Fruit fly (Drosophila melanogaster) whole organism, pupa: ENCODE results near the gene Snr1.

ENCODE experiments used
- CG10348 ChIP-seq: fragments of 200-800 bp; sonication (Bioruptor generic); IDR thresholded peaks from 2 replicates; pipeline ENCODE4 v1.3.6; 2022; ENCODE audit warnings: missing biosample characterization, missing genetic modification characterization
- CG12605 ChIP-seq: fragments of 200-800 bp; sonication (Bioruptor generic); IDR thresholded peaks from 2 replicates; pipeline ENCODE4 v1.3.6; 2022; ENCODE audit warnings: missing biosample characterization, missing genetic modification characterization
- Ets98B ChIP-seq: fragments of 200-800 bp; sonication (Bioruptor generic); IDR thresholded peaks from 2 replicates; pipeline ENCODE4 v1.3.6; 2022; ENCODE audit warnings: missing biosample characterization, missing genetic modification characterization
- fd96Ca ChIP-seq: fragments of 200-800 bp; sonication (Bioruptor generic); IDR thresholded peaks from 3 replicates; pipeline ENCODE4 v1.3.6; 2022; ENCODE audit warnings: missing biosample characterization, missing genetic modification characterization
- gl ChIP-seq: fragments of 200-800 bp; sonication (Bioruptor generic); optimal IDR thresholded peaks from 2 replicates; lab custom pipeline; 2018; ENCODE audit warnings: missing biosample characterization, mild to moderate bottlenecking, missing genetic modification characterization

DNA sequence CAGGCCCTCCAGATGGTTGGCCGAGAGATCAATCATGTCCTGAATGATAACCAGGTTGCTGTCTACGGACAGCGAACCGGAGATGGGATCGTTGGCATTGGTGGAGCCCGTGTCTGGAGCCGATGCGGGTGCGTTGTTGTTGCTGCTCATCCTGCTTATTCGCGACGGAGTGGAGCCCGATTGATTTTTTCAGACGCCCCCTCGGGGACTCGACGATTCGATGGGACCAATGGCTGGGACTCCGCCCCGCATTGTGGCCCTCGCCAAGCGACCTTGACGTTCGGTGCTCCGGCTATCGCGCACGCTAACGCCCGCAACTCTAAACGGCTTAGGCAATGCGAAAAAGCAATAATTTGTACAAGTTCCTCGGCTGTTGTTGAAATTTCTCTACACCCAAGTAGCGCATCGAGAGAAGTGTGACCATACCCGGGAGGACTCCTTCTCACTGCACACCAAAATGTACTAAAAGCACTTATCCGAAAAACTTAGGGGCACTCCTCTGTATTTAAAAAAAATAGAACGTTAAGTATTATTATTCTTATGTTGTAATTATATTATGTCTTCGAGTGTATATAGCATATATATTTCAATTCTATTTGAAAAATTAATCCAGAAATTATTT lies 12.9 kb downstream of the Snr1 start, which contains the start of gene ksr:
- no peak for TF ChIP-seq CG10348 (GFP tag; lab: Robert Waterston, UW)
- no peak for TF ChIP-seq gl (tag; lab: Kevin White, UChicago)
- TF ChIP-seq CG12605 (GFP tag; lab: Robert Waterston, UW) = 0 out of 2 replicates have a peak, but pooled peaks have one; percentile 33
- no peak for TF ChIP-seq fd96Ca (GFP tag; lab: Robert Waterston, UW)
- peak; percentile 8; the same call in 1 of the 2 replicates for TF ChIP-seq Ets98B (GFP tag; lab: Robert Waterston, UW)
